Fruit fly (Drosophila melanogaster) ovary, adult (tissue): ENCODE data around the gene CG4390.

ENCODE experiments used
- CG17801 ChIP-seq: fragments of 200-800 bp; optimal IDR thresholded peaks from 2 replicates; lab custom pipeline; 2019; ENCODE audit warnings: missing biosample characterization, mild to moderate bottlenecking, missing genetic modification characterization, moderate library complexity; ENCODE audit not compliant: partially characterized antibody

CG4390 gene

DNA sequence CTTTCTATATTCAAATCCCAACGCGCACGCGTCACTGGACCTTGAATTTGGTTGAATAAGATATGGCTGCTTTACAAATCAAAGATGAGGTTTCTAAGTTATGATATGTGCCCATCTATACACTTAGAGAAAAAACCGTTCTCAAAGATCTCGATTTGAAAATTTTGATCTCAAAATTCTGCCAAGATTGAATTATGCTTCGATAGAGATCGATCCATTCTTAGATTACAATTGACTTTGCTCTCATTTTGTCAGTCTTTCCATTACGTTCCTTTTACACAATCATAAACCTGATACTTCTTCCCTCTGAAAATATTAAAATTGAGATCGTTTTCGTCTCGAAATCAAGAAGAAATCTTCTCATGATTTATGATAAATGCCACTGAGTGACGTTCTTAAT lies 46.9 kb downstream of the CG4390 start:
- no peak for TF ChIP-seq CG17801 (GFP tag; lab: Kevin White, UChicago)

DNA sequence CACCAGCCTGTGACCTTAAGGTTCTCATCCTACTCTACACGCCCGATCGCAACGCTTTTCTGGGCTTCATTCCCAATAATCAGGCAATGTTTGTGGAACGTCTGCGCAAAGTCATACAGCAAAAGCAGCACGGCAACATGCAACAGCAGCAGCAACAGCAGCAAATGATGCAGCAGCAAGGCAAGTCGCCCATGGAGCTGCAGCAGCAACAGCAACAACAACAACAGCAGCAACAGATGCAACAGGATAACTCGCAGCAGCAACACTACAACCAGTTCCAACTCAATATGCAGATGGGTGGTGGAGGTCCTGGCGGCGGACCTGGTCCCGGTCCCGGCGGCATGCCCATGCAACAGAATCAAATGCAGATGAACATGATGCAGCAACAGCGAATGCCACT lies 48.6 kb downstream of the CG4390 start:
- TF ChIP-seq CG17801 (GFP tag; lab: Kevin White, UChicago): no peak

dm6 chr3R:20008372-20009051 lies 51.0 kb downstream of the CG4390 start, which contains the start of the genes Hs6st and MED25:
Gene Hs6st, minus strand, starts transcription at chr3R:20008512.
Gene MED25, plus strand, starts transcription at chr3R:20008947.
- peak; percentile 81 for TF ChIP-seq CG17801 (GFP tag; lab: Kevin White, UChicago)

dm6 chr3R:20007399-20008285 lies 51.9 kb downstream of the CG4390 start:
- no peak for TF ChIP-seq CG17801 (GFP tag; lab: Kevin White, UChicago)

dm6 chr3R:20006617-20007016 lies 52.9 kb downstream of the CG4390 start:
- no peak for TF ChIP-seq CG17801 (GFP tag; lab: Kevin White, UChicago)
